Fruit fly (Drosophila melanogaster): ENCODE results near the gene Calx.

The Calx gene

dm6 chr3R:21017464-21018080 is 39.6 kb downstream of the Calx start, which contains the start of gene Rlip (continued):
- TF ChIP-seq croc (GFP tag; conservative IDR thresholded peaks at IDR 0.05) (0 out of 3 replicates have a peak, but pooled peaks have one; percentile 14), CG2116 (GFP tag; optimal IDR thresholded peaks at IDR 0.05) (peak; percentile 65), Asciz (GFP tag; optimal IDR thresholded peaks at IDR 0.05) (no peak), Sox102F (GFP tag; optimal IDR thresholded peaks at IDR 0.05) (peak; percentile 34), ro (GFP tag; IDR thresholded peaks at IDR 0.05) (no peak; the same call in 1 of the 2 replicates), maf-S (GFP tag; optimal IDR thresholded peaks at IDR 0.05) (no peak), CG15011 (GFP tag; optimal IDR thresholded peaks at IDR 0.05) (no peak), Tbp (GFP tag; optimal IDR thresholded peaks at IDR 0.05) (no peak), CG3726 (GFP tag; IDR thresholded peaks at IDR 0.05) (no peak), Lim3 (GFP tag; IDR thresholded peaks at IDR 0.05) (no peak), HLH54F (GFP tag; optimal IDR thresholded peaks at IDR 0.05) (peak; percentile 29), CG32767 (GFP tag; IDR thresholded peaks at IDR 0.05) (no peak), CG30020 (tag; optimal IDR thresholded peaks at IDR 0.05) (no peak), Xbp1 (GFP tag; optimal IDR thresholded peaks at IDR 0.05) (peak; percentile 53), chif (GFP tag; optimal IDR thresholded peaks at IDR 0.05) (peak in 1 of 2 experiments; percentile 7), Ssrp (tag; optimal IDR thresholded peaks at IDR 0.05) (no peak), bcd (GFP tag; optimal IDR thresholded peaks at IDR 0.05) (peak; percentile 55), CG15601 (tag; optimal IDR thresholded peaks at IDR 0.05) (no peak), gsb (GFP tag; IDR thresholded peaks at IDR 0.05) (no peak), Trl (optimal IDR thresholded peaks at IDR 0.05) (no peak), Trl (GFP tag; optimal IDR thresholded peaks at IDR 0.05) (peak; percentile 75), CG13287 (GFP tag; IDR thresholded peaks at IDR 0.05; ENCODE audit: partially characterized antibody) (peak; percentile 79), cas (GFP tag; IDR thresholded peaks at IDR 0.05) (no peak), CG3995 (GFP tag; optimal IDR thresholded peaks at IDR 0.05) (peak; percentile 22), sna (GFP tag; IDR thresholded peaks at IDR 0.05; ENCODE audit: partially characterized antibody) (peak; percentile 38; the same call in 1 of the 2 replicates), Myb (GFP tag; optimal IDR thresholded peaks at IDR 0.05) (peak; percentile 96), Neu2 (GFP tag; optimal IDR thresholded peaks at IDR 0.05; ENCODE audit: borderline replicate concordance) (no peak), Max (GFP tag; optimal IDR thresholded peaks at IDR 0.05) (no peak), CG10147 (GFP tag; optimal IDR thresholded peaks at IDR 0.05) (no peak), CHES-1-like (GFP tag; optimal IDR thresholded peaks at IDR 0.05) (peak; percentile 63), CG6654 (GFP tag; optimal IDR thresholded peaks at IDR 0.05) (no peak), CG7745 (tag; optimal IDR thresholded peaks at IDR 0.05) (no peak), CG31224 (GFP tag; IDR thresholded peaks at IDR 0.05) (peak; percentile 50), shn (GFP tag; optimal IDR thresholded peaks at IDR 0.05) (peak; percentile 32), CTCF (GFP tag; optimal IDR thresholded peaks at IDR 0.05) (peak; percentile 97), tll (GFP tag; optimal IDR thresholded peaks at IDR 0.05) (no peak), nom (GFP tag; optimal IDR thresholded peaks at IDR 0.05) (no peak), Atf-2 (GFP tag; optimal IDR thresholded peaks at IDR 0.05) (peak; percentile 15), ac (GFP tag; optimal IDR thresholded peaks at IDR 0.05) (no peak), CG8478 (optimal IDR thresholded peaks at IDR 0.05) (no peak), CG31388 (GFP tag; optimal IDR thresholded peaks at IDR 0.05) (no peak), repo (GFP tag; optimal IDR thresholded peaks at IDR 0.05) (peak; percentile 48), CG8089 (GFP tag; optimal IDR thresholded peaks at IDR 0.05) (peak; percentile 44), CG5953 (GFP tag; IDR thresholded peaks at IDR 0.05) (no peak), vfl (GFP tag; optimal IDR thresholded peaks at IDR 0.05) (no peak), sob (GFP tag; IDR thresholded peaks at IDR 0.05) (peak; percentile 80), CG3407 (GFP tag; optimal IDR thresholded peaks at IDR 0.05) (no peak), chm (GFP tag; IDR thresholded peaks at IDR 0.05) (no peak), fu2 (GFP tag; optimal IDR thresholded peaks at IDR 0.05) (peak; percentile 38), Hr51 (GFP tag; optimal IDR thresholded peaks at IDR 0.05) (no peak), pzg (GFP tag; optimal IDR thresholded peaks at IDR 0.05) (peak; percentile 77), Ravus (GFP tag; IDR thresholded peaks at IDR 0.05) (no peak)
